Worm (Caenorhabditis elegans) whole organism, L4 larva: ENCODE results near the gene C24H12.6.

ENCODE experiments used
- D1046.2 ChIP-seq: fragments of 200-800 bp; sonication (Bioruptor generic); IDR thresholded peaks from 2 replicates; pipeline ENCODE4 v1.3.6; 2022; ENCODE audit warnings: missing genetic modification characterization, missing compliant biosample characterization
- F26F4.8 ChIP-seq: fragments of 200-800 bp; sonication (Bioruptor generic); conservative IDR thresholded peaks from 2 replicates; pipeline ENCODE4 v1.3.6; 2022; ENCODE audit warnings: missing genetic modification characterization, missing compliant biosample characterization
- F37D6.2 ChIP-seq: sonication (generic microtip); optimal IDR thresholded peaks from 2 replicates; lab custom pipeline; 2016; ENCODE audit warnings: mild to moderate bottlenecking, missing genetic modification characterization, missing compliant biosample characterization
- R02D3.7 ChIP-seq: fragments of 150-350 bp; sonication (generic microtip); optimal IDR thresholded peaks from 3 replicates; lab custom pipeline; 2014; ENCODE audit warnings: missing biosample characterization, missing genetic modification characterization
- T20F7.1 ChIP-seq: fragments of 200-800 bp; sonication (Bioruptor generic); optimal IDR thresholded peaks from 2 replicates; lab custom pipeline; 2018; ENCODE audit warnings: mild to moderate bottlenecking, missing genetic modification characterization, missing compliant biosample characterization
- aha-1 ChIP-seq: fragments of 150-350 bp; peaks from one replicate; lab custom pipeline; 2014; ENCODE audit warnings: missing biosample characterization, missing genetic modification characterization
- ama-1 ChIP-seq: fragments of 150-350 bp; optimal IDR thresholded peaks from 2 replicates; lab custom pipeline; 2014; ENCODE audit warnings: inconsistent platforms, mixed read lengths
- arid-1 ChIP-seq: fragments of 200-800 bp; sonication (Bioruptor generic); conservative IDR thresholded peaks from 2 replicates; pipeline ENCODE4 v1.3.6; 2022; ENCODE audit warnings: missing genetic modification reagents, missing genetic modification characterization, missing compliant biosample characterization
- ceh-82 ChIP-seq: sonication (generic microtip); optimal IDR thresholded peaks from 2 replicates; lab custom pipeline; 2017; ENCODE audit warnings: missing biosample characterization, missing genetic modification characterization
- ctbp-1 ChIP-seq: fragments of 200-800 bp; sonication (Bioruptor generic); IDR thresholded peaks from 2 replicates; pipeline ENCODE4 v1.3.6; 2022; ENCODE audit warnings: missing genetic modification reagents, missing genetic modification characterization, missing compliant biosample characterization
- dpl-1 ChIP-seq: fragments of 150-350 bp; optimal IDR thresholded peaks from 2 replicates; lab custom pipeline; 2014; ENCODE audit warnings: missing biosample characterization, missing genetic modification reagents, missing genetic modification characterization
- duxl-1 ChIP-seq: sonication (generic microtip); optimal IDR thresholded peaks from 2 replicates; lab custom pipeline; 2016; ENCODE audit warnings: mild to moderate bottlenecking, missing genetic modification characterization, moderate library complexity, missing compliant biosample characterization; ENCODE audit not compliant: poor library complexity
- dve-1 ChIP-seq: sonication (generic microtip); optimal IDR thresholded peaks from 2 replicates; lab custom pipeline; 2017; ENCODE audit warnings: antibody characterized with exemption, mild to moderate bottlenecking, missing genetic modification characterization, missing compliant biosample characterization; ENCODE audit not compliant: insufficient read depth
- egl-27 ChIP-seq: sonication (generic microtip); optimal IDR thresholded peaks from 3 replicates; lab custom pipeline; 2017; ENCODE audit warnings: missing biosample characterization, missing genetic modification reagents, missing genetic modification characterization
- fkh-10 ChIP-seq: fragments of 150-350 bp; optimal IDR thresholded peaks from 2 replicates; lab custom pipeline; 2014; ENCODE audit warnings: missing biosample characterization, missing genetic modification reagents, missing genetic modification characterization
- hlh-30 ChIP-seq: sonication (generic microtip); optimal IDR thresholded peaks from 2 replicates; lab custom pipeline; 2017; ENCODE audit warnings: antibody characterized with exemption, mild to moderate bottlenecking, missing genetic modification characterization, missing compliant biosample characterization; ENCODE audit not compliant: insufficient read depth
- jun-1 ChIP-seq: fragments of 150-350 bp; optimal IDR thresholded peaks from 2 replicates; lab custom pipeline; 2014; ENCODE audit warnings: missing biosample characterization, missing genetic modification reagents, missing genetic modification characterization
- lin-13 ChIP-seq: fragments of 150-350 bp; optimal IDR thresholded peaks from 2 replicates; lab custom pipeline; 2014; ENCODE audit warnings: missing biosample characterization, missing genetic modification reagents, missing genetic modification characterization
- lin-15B ChIP-seq: fragments of 150-350 bp; sonication (generic microtip); optimal IDR thresholded peaks from 3 replicates; lab custom pipeline; 2014; ENCODE audit warnings: missing biosample characterization, missing genetic modification characterization
- lin-29 ChIP-seq: fragments of 200-800 bp; sonication (Bioruptor generic); IDR thresholded peaks from 2 replicates; pipeline ENCODE4 v1.3.6; 2022; ENCODE audit warnings: missing genetic modification reagents, missing genetic modification characterization, missing compliant biosample characterization
- mdt-29 ChIP-seq: fragments of 200-800 bp; sonication (Bioruptor generic); IDR thresholded peaks from 2 replicates; pipeline ENCODE4 v1.3.6; 2022; ENCODE audit warnings: missing genetic modification reagents, missing genetic modification characterization, missing compliant biosample characterization
- mxl-2 ChIP-seq: fragments of 200-800 bp; sonication (Bioruptor generic); conservative IDR thresholded peaks from 2 replicates; pipeline ENCODE4 v1.3.6; 2022; ENCODE audit warnings: missing genetic modification reagents, missing genetic modification characterization, missing compliant biosample characterization
- nhr-237 ChIP-seq: sonication (generic microtip); optimal IDR thresholded peaks from 2 replicates; lab custom pipeline; 2017; ENCODE audit warnings: missing biosample characterization, missing genetic modification characterization
- nhr-25 ChIP-seq: sonication (generic microtip); optimal IDR thresholded peaks from 2 replicates; lab custom pipeline; 2017; ENCODE audit warnings: missing genetic modification characterization, mild to moderate bottlenecking, missing compliant biosample characterization, antibody characterized with exemption, moderate library complexity, borderline replicate concordance; ENCODE audit not compliant: insufficient read depth
- pqm-1 ChIP-seq: sonication (generic microtip); optimal IDR thresholded peaks from 2 replicates; lab custom pipeline; 2017; ENCODE audit warnings: missing biosample characterization, missing genetic modification characterization
- rbr-2 ChIP-seq: sonication (generic microtip); optimal IDR thresholded peaks from 2 replicates; lab custom pipeline; 2016; ENCODE audit warnings: missing genotype, missing genetic modification characterization, missing compliant biosample characterization
- snpc-1.2 ChIP-seq: fragments of 200-800 bp; sonication (Bioruptor generic); IDR thresholded peaks from 2 replicates; pipeline ENCODE4 v1.3.6; 2022; ENCODE audit warnings: missing genetic modification reagents, missing genetic modification characterization, missing compliant biosample characterization
- tag-97 ChIP-seq: fragments of 200-800 bp; sonication (Bioruptor generic); IDR thresholded peaks from 2 replicates; pipeline ENCODE4 v1.3.6; 2022; ENCODE audit warnings: missing genetic modification characterization, missing compliant biosample characterization
- vab-7 ChIP-seq: fragments of 200-800 bp; sonication (Bioruptor generic); IDR thresholded peaks from 2 replicates; pipeline ENCODE4 v1.3.6; 2022; ENCODE audit warnings: missing genetic modification reagents, missing genetic modification characterization, missing compliant biosample characterization
- zfp-2 ChIP-seq: sonication (generic microtip); optimal IDR thresholded peaks from 2 replicates; lab custom pipeline; 2016; ENCODE audit warnings: mild to moderate bottlenecking, missing genetic modification characterization, missing compliant biosample characterization
- ztf-11 ChIP-seq: fragments of 150-350 bp; optimal IDR thresholded peaks from 2 replicates; lab custom pipeline; 2014; ENCODE audit warnings: missing biosample characterization, missing genetic modification characterization
- ztf-7 ChIP-seq: fragments of 150-350 bp; optimal IDR thresholded peaks from 2 replicates; lab custom pipeline; 2014; ENCODE audit warnings: missing biosample characterization, missing genetic modification characterization

Gene C24H12.6

DNA sequence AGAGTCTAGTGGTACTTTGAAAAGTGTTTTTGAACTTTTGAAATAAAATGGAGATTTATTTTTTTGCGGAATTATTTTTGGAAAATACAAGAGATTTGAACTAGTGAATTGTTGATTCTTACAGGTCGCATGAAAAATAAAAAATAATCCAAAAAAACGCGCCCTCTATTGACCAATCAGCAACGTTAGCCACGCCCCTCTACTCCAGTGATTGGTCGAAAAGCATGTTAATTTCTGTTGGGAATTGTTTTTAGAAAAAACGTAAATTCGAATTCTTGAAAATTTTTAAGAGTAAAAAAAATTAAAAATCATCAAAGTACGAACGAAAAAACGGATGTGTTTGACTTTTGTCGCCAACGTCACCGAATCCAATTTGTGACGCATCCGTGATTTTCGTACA is 48.3 kb downstream of the C24H12.6 start:
- no peak for TF ChIP-seq nhr-237 (tag; lab: Kevin White, UChicago)
- TF ChIP-seq vab-7 (GFP tag; lab: Robert Waterston, UW), result no peak
- TF ChIP-seq dve-1, result no peak
- TF ChIP-seq lin-29 (GFP tag; lab: Robert Waterston, UW), result no peak
- no peak for TF ChIP-seq nhr-25 (tag; lab: Kevin White, UChicago)
- no peak for TF ChIP-seq F37D6.2
- TF ChIP-seq fkh-10, result no peak
- no peak for TF ChIP-seq zfp-2 (tag; lab: Kevin White, UChicago)
- TF ChIP-seq pqm-1 (tag; lab: Kevin White, UChicago), result no peak
- no peak for TF ChIP-seq aha-1 (tag; lab: Kevin White, UChicago)
- no peak for TF ChIP-seq rbr-2 (tag; lab: Kevin White, UChicago)
- no peak for TF ChIP-seq ztf-7 (tag; lab: Kevin White, UChicago)
- no peak for TF ChIP-seq egl-27 (tag; lab: Kevin White, UChicago)
- TF ChIP-seq mdt-29 (GFP tag; lab: Robert Waterston, UW), result no peak

DNA sequence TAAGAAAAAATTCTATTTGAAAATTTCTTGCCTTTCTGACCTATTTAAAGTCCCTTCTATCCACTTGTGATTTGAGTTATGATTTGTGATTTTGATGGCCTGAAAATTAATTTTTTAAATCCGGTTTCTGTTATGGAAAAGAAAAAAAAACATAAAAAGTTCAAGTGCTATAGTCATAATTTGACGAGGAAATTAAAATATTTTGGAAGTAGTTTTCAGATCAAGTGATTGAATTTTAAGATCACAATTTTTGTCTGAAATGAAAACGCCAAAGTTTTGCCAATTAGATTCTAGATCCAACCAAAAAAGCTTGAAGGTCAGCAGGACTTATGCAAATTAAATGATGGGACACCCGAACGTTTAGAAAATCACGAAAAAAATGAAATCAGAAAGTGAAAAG is 51.2 kb downstream of the C24H12.6 start, which contains the start of gene ptr-3:
Gene ptr-3, minus strand, starts transcription at position 101 of the 400 bp plus-strand sequence.
- TF ChIP-seq D1046.2 (no peak), R02D3.7 (tag; lab: Kevin White, UChicago) (no peak), ceh-82 (tag; lab: Kevin White, UChicago) (no peak), mxl-2 (GFP tag; lab: Robert Waterston, UW) (no peak), ctbp-1 (no peak), dpl-1 (GFP tag; lab: Kevin White, UChicago) (no peak), T20F7.1 (GFP tag; lab: Kevin White, UChicago) (no peak), F26F4.8 (no peak), snpc-1.2 (no peak), ztf-11 (tag; lab: Kevin White, UChicago) (no peak), hlh-30 (tag; lab: Kevin White, UChicago) (no peak), tag-97 (no peak), rbr-2 (tag; lab: Kevin White, UChicago) (no peak), ama-1 (lab: Kevin White, UChicago) (no peak), jun-1 (tag; lab: Kevin White, UChicago) (no peak), arid-1 (GFP tag; lab: Robert Waterston, UW) (no peak), lin-15B (tag; lab: Kevin White, UChicago) (no peak), duxl-1 (tag; lab: Kevin White, UChicago) (no peak), lin-13 (no peak)
